Worm (Caenorhabditis elegans) whole organism, late embryonic: ENCODE data around the gene str-1.

Experiments
- C08G9.2 ChIP-seq: sonication (generic microtip); optimal IDR thresholded peaks from 2 replicates; lab custom pipeline; 2016; ENCODE audit warnings: mild to moderate bottlenecking, missing genetic modification characterization, moderate library complexity, missing compliant biosample characterization
- C38D4.7 ChIP-seq: fragments of 200-800 bp; sonication (Bioruptor generic); optimal IDR thresholded peaks from 2 replicates; lab custom pipeline; 2018; ENCODE audit warnings: mild to moderate bottlenecking, missing genetic modification characterization, moderate library complexity, missing compliant biosample characterization
- ahr-1 ChIP-seq: sonication (generic microtip); optimal IDR thresholded peaks from 2 replicates; lab custom pipeline; 2016; ENCODE audit warnings: missing genetic modification characterization, missing compliant biosample characterization
- ceh-14 ChIP-seq: sonication (generic microtip); optimal IDR thresholded peaks from 2 replicates; lab custom pipeline; 2016; ENCODE audit warnings: missing genotype, missing genetic modification characterization, missing compliant biosample characterization
- ceh-2 ChIP-seq: sonication (generic microtip); optimal IDR thresholded peaks from 2 replicates; lab custom pipeline; 2016; ENCODE audit warnings: missing genotype, missing genetic modification characterization, missing compliant biosample characterization
- ceh-22 ChIP-seq: sonication (generic microtip); optimal IDR thresholded peaks from 2 replicates; lab custom pipeline; 2017; ENCODE audit warnings: missing biosample characterization, missing genetic modification characterization
- ceh-30 ChIP-seq: fragments of 150-350 bp; optimal IDR thresholded peaks from 2 replicates; lab custom pipeline; 2014; ENCODE audit warnings: missing biosample characterization, missing genetic modification characterization
- ceh-34 ChIP-seq: sonication (generic microtip); optimal IDR thresholded peaks from 2 replicates; lab custom pipeline; 2016; ENCODE audit warnings: mild to moderate bottlenecking, missing genetic modification characterization, missing compliant biosample characterization
- ceh-45 ChIP-seq: fragments of 200-800 bp; sonication (Bioruptor generic); IDR thresholded peaks from 2 replicates; pipeline ENCODE4 v1.3.6; 2022; ENCODE audit warnings: missing genetic modification reagents, missing genetic modification characterization, missing compliant biosample characterization
- ceh-48 ChIP-seq: sonication (generic microtip); optimal IDR thresholded peaks from 2 replicates; lab custom pipeline; 2016; ENCODE audit warnings: missing genetic modification characterization, inconsistent platforms, missing compliant biosample characterization
- ceh-6 ChIP-seq: fragments of 200-800 bp; sonication (Bioruptor generic); optimal IDR thresholded peaks from 2 replicates; lab custom pipeline; 2018; ENCODE audit warnings: mild to moderate bottlenecking, missing genetic modification characterization, missing compliant biosample characterization
- ceh-9 ChIP-seq: sonication (generic microtip); optimal IDR thresholded peaks from 2 replicates; lab custom pipeline; 2016; ENCODE audit warnings: mild to moderate bottlenecking, missing genetic modification characterization, inconsistent platforms, missing compliant biosample characterization
- che-1 ChIP-seq: sonication (generic microtip); optimal IDR thresholded peaks from 2 replicates; lab custom pipeline; 2016; ENCODE audit warnings: mild to moderate bottlenecking, missing genetic modification characterization, missing compliant biosample characterization
- eyg-1 ChIP-seq: sonication (generic microtip); optimal IDR thresholded peaks from 2 replicates; lab custom pipeline; 2016; ENCODE audit warnings: missing genotype, missing genetic modification characterization, missing compliant biosample characterization
- fkh-10 ChIP-seq: fragments of 150-350 bp; optimal IDR thresholded peaks from 2 replicates; lab custom pipeline; 2014; ENCODE audit warnings: missing biosample characterization, missing genetic modification reagents, missing genetic modification characterization
- gmeb-2 ChIP-seq: sonication (generic microtip); optimal IDR thresholded peaks from 2 replicates; lab custom pipeline; 2016; ENCODE audit warnings: missing genetic modification characterization, inconsistent platforms, missing compliant biosample characterization
- hlh-13 ChIP-seq: fragments of 200-800 bp; sonication (Bioruptor generic); optimal IDR thresholded peaks from 2 replicates; lab custom pipeline; 2018; ENCODE audit warnings: mild to moderate bottlenecking, missing genetic modification characterization, missing compliant biosample characterization
- hlh-6 ChIP-seq: sonication (generic microtip); optimal IDR thresholded peaks from 2 replicates; lab custom pipeline; 2016; ENCODE audit warnings: missing genotype, missing genetic modification characterization, missing compliant biosample characterization
- hlh-8 ChIP-seq: sonication (generic microtip); optimal IDR thresholded peaks from 2 replicates; lab custom pipeline; 2016; ENCODE audit warnings: missing genotype, missing genetic modification characterization, missing compliant biosample characterization
- lim-6 ChIP-seq: sonication (generic microtip); optimal IDR thresholded peaks from 2 replicates; lab custom pipeline; 2016; ENCODE audit warnings: missing genetic modification characterization, missing compliant biosample characterization
- madf-2 ChIP-seq: sonication (generic microtip); optimal IDR thresholded peaks from 2 replicates; lab custom pipeline; 2017; ENCODE audit warnings: missing genetic modification characterization, missing compliant biosample characterization
- mec-3 ChIP-seq: sonication (generic microtip); optimal IDR thresholded peaks from 2 replicates; lab custom pipeline; 2016; ENCODE audit warnings: borderline replicate concordance, missing genetic modification characterization, missing compliant biosample characterization
- nfya-1 ChIP-seq: sonication (generic microtip); optimal IDR thresholded peaks from 2 replicates; lab custom pipeline; 2017; ENCODE audit warnings: missing genetic modification characterization, mild to moderate bottlenecking, missing compliant biosample characterization, antibody characterized with exemption, moderate library complexity
- nhr-11 ChIP-seq: fragments of 150-350 bp; optimal IDR thresholded peaks from 2 replicates; lab custom pipeline; 2014; ENCODE audit warnings: missing biosample characterization, missing genetic modification characterization
- nhr-232 ChIP-seq: sonication (generic microtip); optimal IDR thresholded peaks from 2 replicates; lab custom pipeline; 2016; ENCODE audit warnings: missing genetic modification characterization, missing compliant biosample characterization
- odd-2 ChIP-seq: sonication (generic microtip); optimal IDR thresholded peaks from 2 replicates; lab custom pipeline; 2017; ENCODE audit warnings: antibody characterized with exemption, mild to moderate bottlenecking, missing genetic modification characterization, missing compliant biosample characterization
- pag-3 ChIP-seq: sonication (generic microtip); optimal IDR thresholded peaks from 2 replicates; lab custom pipeline; 2016; ENCODE audit warnings: missing compliant biosample characterization, missing genetic modification characterization, borderline replicate concordance
- pat-9 ChIP-seq: fragments of 200-800 bp; sonication (Bioruptor generic); optimal IDR thresholded peaks from 2 replicates; lab custom pipeline; 2018; ENCODE audit warnings: mild to moderate bottlenecking, missing genetic modification characterization, moderate library complexity, missing compliant biosample characterization
- pqm-1 ChIP-seq: sonication (generic microtip); optimal IDR thresholded peaks from 2 replicates; lab custom pipeline; 2016; ENCODE audit warnings: missing genetic modification characterization, missing compliant biosample characterization
- sdc-2 ChIP-seq: sonication (generic microtip); optimal IDR thresholded peaks from 2 replicates; lab custom pipeline; 2016; ENCODE audit warnings: missing genotype, missing genetic modification characterization, missing compliant biosample characterization
- syd-9 ChIP-seq: sonication (generic microtip); optimal IDR thresholded peaks from 2 replicates; lab custom pipeline; 2016; ENCODE audit warnings: mild to moderate bottlenecking, missing genetic modification characterization, moderate library complexity, missing compliant biosample characterization
- tbx-2 ChIP-seq: sonication (generic microtip); optimal IDR thresholded peaks from 2 replicates; lab custom pipeline; 2016; ENCODE audit warnings: missing genetic modification characterization, missing compliant biosample characterization
- tbx-7 ChIP-seq: sonication (generic microtip); optimal IDR thresholded peaks from 2 replicates; lab custom pipeline; 2016; ENCODE audit warnings: missing genotype, missing genetic modification characterization, missing compliant biosample characterization
- ztf-16 ChIP-seq: sonication (generic microtip); optimal IDR thresholded peaks from 2 replicates; lab custom pipeline; 2017; ENCODE audit warnings: missing genetic modification characterization, missing compliant biosample characterization

str-1 gene

ce11 chrIV:7205969-7206368, 32.4 kb downstream of the str-1 start, which contains the start of gene kcc-1:
TSS of gene kcc-1 (plus strand) at chrIV:7206269.
- TF ChIP-seq che-1 (tag; lab: Kevin White, UChicago): no peak
- no peak for TF ChIP-seq hlh-8 (tag; lab: Kevin White, UChicago)
- TF ChIP-seq C38D4.7: no peak
- no peak for TF ChIP-seq ahr-1 (tag; lab: Kevin White, UChicago)

DNA sequence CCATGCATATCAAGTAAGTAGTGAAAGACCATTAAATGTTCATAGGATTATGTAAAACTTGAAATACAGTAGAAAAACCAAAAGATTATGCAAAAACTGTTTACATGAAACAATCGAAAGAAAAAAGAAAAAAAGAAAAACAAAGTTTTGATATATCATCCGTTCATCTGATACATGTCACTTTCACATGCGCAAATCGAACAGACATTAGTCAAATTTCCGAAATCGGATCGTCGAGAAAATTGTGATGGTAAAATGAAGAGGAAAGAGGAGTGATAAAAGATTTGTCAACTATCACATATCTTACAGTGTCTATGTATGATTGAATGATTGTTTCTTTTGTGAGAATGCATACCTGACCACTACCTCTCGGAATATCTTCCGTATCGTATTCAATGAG, 35.4 kb downstream of the str-1 start:
- no peak for TF ChIP-seq nfya-1
- TF ChIP-seq nhr-11 (tag; lab: Kevin White, UChicago): no peak
- no peak for TF ChIP-seq madf-2 (tag; lab: Kevin White, UChicago)
- no peak for TF ChIP-seq gmeb-2 (tag; lab: Kevin White, UChicago)
- TF ChIP-seq ahr-1 (tag; lab: Kevin White, UChicago): no peak
- no peak for TF ChIP-seq mec-3 (tag; lab: Kevin White, UChicago)
- TF ChIP-seq ceh-45: no peak
- TF ChIP-seq ceh-34 (tag; lab: Kevin White, UChicago): no peak
- no peak for TF ChIP-seq fkh-10
- TF ChIP-seq pag-3 (tag; lab: Kevin White, UChicago): no peak
- TF ChIP-seq eyg-1 (tag; lab: Kevin White, UChicago): no peak

DNA sequence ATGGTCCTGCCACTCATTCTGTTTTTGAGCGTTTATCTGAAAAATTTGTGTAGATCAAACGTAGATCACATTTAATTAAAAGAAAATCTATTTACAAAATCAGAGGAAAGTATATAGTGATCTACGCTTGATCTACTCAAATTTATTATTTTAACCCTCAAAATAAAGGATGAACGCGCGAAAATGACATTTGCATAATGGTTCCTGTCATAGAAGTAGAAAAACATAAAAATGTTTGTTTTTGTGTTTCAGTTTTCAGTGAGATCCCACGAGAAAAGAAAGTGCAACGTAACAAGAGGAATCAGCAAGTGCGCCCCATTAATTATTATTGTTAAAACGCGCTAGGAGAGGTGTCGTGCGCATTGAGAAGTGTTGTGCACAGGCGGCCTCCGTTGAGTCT, 37.7 kb downstream of the str-1 start:
- TF ChIP-seq tbx-7 (tag; lab: Kevin White, UChicago) (no peak), nhr-232 (tag; lab: Kevin White, UChicago) (no peak), hlh-13 (GFP tag; lab: Kevin White, UChicago) (no peak), ceh-22 (tag; lab: Kevin White, UChicago) (no peak), ceh-30 (tag; lab: Kevin White, UChicago) (no peak), C08G9.2 (tag; lab: Kevin White, UChicago) (no peak)

- TF ChIP-seq ceh-9: no peak
- no peak for TF ChIP-seq odd-2 (tag; lab: Kevin White, UChicago)
- TF ChIP-seq pqm-1 (tag; lab: Kevin White, UChicago): no peak
Measured at ce11 chrIV:7212769-7213168, 39.2 kb downstream of the str-1 start.

DNA sequence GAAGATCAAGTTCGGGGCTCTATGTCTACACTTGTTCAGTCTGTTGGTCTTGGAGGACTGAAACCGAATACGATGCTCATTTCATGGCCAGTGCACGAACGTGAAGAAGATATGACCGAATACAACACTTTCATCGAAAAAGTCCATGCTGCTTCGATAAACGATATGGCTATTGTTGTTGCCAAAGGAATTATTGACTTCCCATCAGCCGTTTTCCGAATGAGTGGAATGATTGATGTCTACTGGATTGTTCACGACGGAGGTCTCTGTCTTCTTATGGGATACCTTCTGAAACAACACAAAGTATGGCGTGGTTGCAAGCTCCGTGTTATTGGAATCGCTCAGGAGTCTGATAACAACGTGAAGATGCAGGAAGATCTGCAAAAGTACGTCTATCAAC, 42.6 kb downstream of the str-1 start:
- no peak for TF ChIP-seq syd-9 (tag; lab: Kevin White, UChicago)
- no peak for TF ChIP-seq hlh-13 (GFP tag; lab: Kevin White, UChicago)
- no peak for TF ChIP-seq mec-3 (tag; lab: Kevin White, UChicago)
- no peak for TF ChIP-seq pqm-1 (tag; lab: Kevin White, UChicago)
- no peak for TF ChIP-seq C38D4.7
- no peak for TF ChIP-seq ceh-6 (GFP tag; lab: Kevin White, UChicago)
- no peak for TF ChIP-seq tbx-2
- no peak for TF ChIP-seq ztf-16 (tag; lab: Kevin White, UChicago)
- no peak for TF ChIP-seq pat-9 (tag; lab: Kevin White, UChicago)
- TF ChIP-seq ceh-2 (tag; lab: Kevin White, UChicago): no peak
- TF ChIP-seq fkh-10: no peak
- TF ChIP-seq ceh-48 (tag; lab: Kevin White, UChicago): no peak
- TF ChIP-seq ceh-14 (tag; lab: Kevin White, UChicago): no peak
- TF ChIP-seq ceh-30 (tag; lab: Kevin White, UChicago): no peak
- TF ChIP-seq hlh-6 (tag; lab: Kevin White, UChicago): no peak
- TF ChIP-seq sdc-2: no peak
- no peak for TF ChIP-seq lim-6
- TF ChIP-seq tbx-7 (tag; lab: Kevin White, UChicago): no peak
- TF ChIP-seq, all 69 proteins: peak for 0
